Worm (Caenorhabditis elegans): ENCODE measurements around the gene Y69H2.7.
A peak's percentile ranks its signal among the peaks of the same experiment; 100 is the strongest.

Gene Y69H2.7

ce11 chrV:18689681-18690080 is at the start of gene Y69H2.7, which contains the start of gene ubc-19:
Y69H2.7 (plus strand) TSS chrV:18689989.
ubc-19 (minus strand) TSS chrV:18689762.
- TF ChIP-seq T26A8.4 (GFP tag; IDR thresholded peaks at IDR 0.05) (no peak), spr-3 (GFP tag; optimal IDR thresholded peaks at IDR 0.05) (no peak), ceh-20 (GFP tag; IDR thresholded peaks at IDR 0.05) (no peak), lin-38 (GFP tag; IDR thresholded peaks at IDR 0.05) (peak; percentile 33; the same call in 1 of the 2 replicates), ama-1 (optimal IDR thresholded peaks at IDR 0.05) (no peak), dpl-1 (GFP tag; optimal IDR thresholded peaks at IDR 0.05) (peak; percentile 59), mep-1 (tag; optimal IDR thresholded peaks at IDR 0.05) (peak; percentile 26), fkh-10 (GFP tag; optimal IDR thresholded peaks at IDR 0.05) (no peak), fos-1 (tag; optimal IDR thresholded peaks at IDR 0.05) (no peak), daf-8 (GFP tag; IDR thresholded peaks at IDR 0.05) (no peak), hlh-11 (tag; optimal IDR thresholded peaks at IDR 0.05) (no peak), lsy-2 (tag; optimal IDR thresholded peaks at IDR 0.05) (peak in 1 of 2 experiments; percentile 55), hlh-30 (tag; optimal IDR thresholded peaks at IDR 0.05; ENCODE audit: insufficient read depth) (no peak), rbr-2 (tag; optimal IDR thresholded peaks at IDR 0.05) (peak; percentile 17), unc-62 (GFP tag; optimal IDR thresholded peaks at IDR 0.05 in 1 of 2) (peak in 1 of 2 experiments; percentile 88), unc-62 (tag; optimal IDR thresholded peaks at IDR 0.05) (no peak), hmg-1.1 (GFP tag; IDR thresholded peaks at IDR 0.05) (no peak), ceh-32 (tag; optimal IDR thresholded peaks at IDR 0.05; ENCODE audit: poor library complexity) (no peak), nhr-25 (tag; optimal IDR thresholded peaks at IDR 0.05; ENCODE audit: borderline replicate concordance, insufficient read depth) (no peak), ZK546.5 (tag; optimal IDR thresholded peaks at IDR 0.05) (no peak), aly-2 (tag; optimal IDR thresholded peaks at IDR 0.05) (no peak), nhr-11 (tag; optimal IDR thresholded peaks at IDR 0.05) (no peak), daf-12 (tag; optimal IDR thresholded peaks at IDR 0.05) (no peak), dve-1 (tag; optimal IDR thresholded peaks at IDR 0.05; ENCODE audit: insufficient read depth) (peak; percentile 31)

ce11 chrV:18644258-18644657 is 45.5 kb upstream of the Y69H2.7 start:
- TF ChIP-seq aly-2 (tag; optimal IDR thresholded peaks at IDR 0.05): no peak
- TF ChIP-seq ceh-28 (tag; optimal IDR thresholded peaks at IDR 0.05): peak; percentile 70
- TF ChIP-seq pqm-1 (tag; optimal IDR thresholded peaks at IDR 0.05): no peak
- no peak for TF ChIP-seq Y105C5A.15 (GFP tag; IDR thresholded peaks at IDR 0.05)
- TF ChIP-seq ztf-11 (tag; optimal IDR thresholded peaks at IDR 0.05): no peak
- TF ChIP-seq nhr-48 (tag; optimal IDR thresholded peaks at IDR 0.05): no peak

- TF ChIP-seq jun-1 (tag; optimal IDR thresholded peaks at IDR 0.05): no peak
- no peak for TF ChIP-seq nhr-6 (tag; optimal IDR thresholded peaks at IDR 0.05)
- no peak for TF ChIP-seq lim-7 (GFP tag; IDR thresholded peaks at IDR 0.05)
- TF ChIP-seq T20F7.1 (GFP tag; optimal IDR thresholded peaks at IDR 0.05): no peak
- no peak for TF ChIP-seq fos-1 (tag; optimal IDR thresholded peaks at IDR 0.05)
- no peak for TF ChIP-seq daf-12 (tag; optimal IDR thresholded peaks at IDR 0.05)
- TF ChIP-seq lin-29 (GFP tag; IDR thresholded peaks at IDR 0.05): no peak
- TF ChIP-seq unc-39 (tag; optimal IDR thresholded peaks at IDR 0.05): no peak
- no peak for TF ChIP-seq ZK546.5 (tag; optimal IDR thresholded peaks at IDR 0.05)
- TF ChIP-seq nhr-76 (tag; optimal IDR thresholded peaks at IDR 0.05): no peak
- no peak for TF ChIP-seq pha-4 (GFP tag; IDR thresholded peaks at IDR 0.05)
- no peak for TF ChIP-seq pha-4 (tag; optimal IDR thresholded peaks at IDR 0.05)
- TF ChIP-seq nhr-10 (tag; optimal IDR thresholded peaks at IDR 0.05): no peak
- no peak for TF ChIP-seq ceh-62 (tag; optimal IDR thresholded peaks at IDR 0.05)
- TF ChIP-seq unc-130 (GFP tag; optimal IDR thresholded peaks at IDR 0.05): no peak
- no peak for TF ChIP-seq egl-27 (tag; optimal IDR thresholded peaks at IDR 0.05)
- TF ChIP-seq ces-1 (GFP tag; optimal IDR thresholded peaks at IDR 0.05): no peak
- no peak for TF ChIP-seq zfp-2 (tag; optimal IDR thresholded peaks at IDR 0.05)
Observed at ce11 chrV:18650043-18650442, 39.7 kb upstream of the Y69H2.7 start, which contains the start of gene egas-2. egas-2 (plus strand) TSS chrV:18650343.
